Worm (Caenorhabditis elegans): ENCODE measurements around the gene peli-1.

Gene peli-1

ce11 chrV:5697581-5697980 is 8.0 kb upstream of the peli-1 start:
- TF ChIP-seq nhr-23 (tag; optimal IDR thresholded peaks at IDR 0.05) (no peak), aly-2 (tag; optimal IDR thresholded peaks at IDR 0.05) (no peak), nhr-21 (tag; optimal IDR thresholded peaks at IDR 0.05) (peak; percentile 23), dmd-4 (tag; optimal IDR thresholded peaks at IDR 0.05) (no peak), mab-5 (tag; optimal IDR thresholded peaks at IDR 0.05) (no peak), egl-27 (tag; optimal IDR thresholded peaks at IDR 0.05) (peak; percentile 38), nhr-10 (tag; optimal IDR thresholded peaks at IDR 0.05) (no peak), ZK546.5 (tag; optimal IDR thresholded peaks at IDR 0.05) (no peak), C34F6.9 (tag; optimal IDR thresholded peaks at IDR 0.05) (no peak), nhr-129 (tag; optimal IDR thresholded peaks at IDR 0.05) (peak; percentile 4), sem-4 (tag; optimal IDR thresholded peaks at IDR 0.05) (no peak), Y55F3AM.14 (GFP tag; optimal IDR thresholded peaks at IDR 0.05) (peak; percentile 0), nhr-6 (tag; optimal IDR thresholded peaks at IDR 0.05) (no peak), sma-3 (GFP tag; optimal IDR thresholded peaks at IDR 0.05) (peak; percentile 31), mdl-1 (tag; optimal IDR thresholded peaks at IDR 0.05) (peak in 1 of 2 experiments; percentile 13)

DNA sequence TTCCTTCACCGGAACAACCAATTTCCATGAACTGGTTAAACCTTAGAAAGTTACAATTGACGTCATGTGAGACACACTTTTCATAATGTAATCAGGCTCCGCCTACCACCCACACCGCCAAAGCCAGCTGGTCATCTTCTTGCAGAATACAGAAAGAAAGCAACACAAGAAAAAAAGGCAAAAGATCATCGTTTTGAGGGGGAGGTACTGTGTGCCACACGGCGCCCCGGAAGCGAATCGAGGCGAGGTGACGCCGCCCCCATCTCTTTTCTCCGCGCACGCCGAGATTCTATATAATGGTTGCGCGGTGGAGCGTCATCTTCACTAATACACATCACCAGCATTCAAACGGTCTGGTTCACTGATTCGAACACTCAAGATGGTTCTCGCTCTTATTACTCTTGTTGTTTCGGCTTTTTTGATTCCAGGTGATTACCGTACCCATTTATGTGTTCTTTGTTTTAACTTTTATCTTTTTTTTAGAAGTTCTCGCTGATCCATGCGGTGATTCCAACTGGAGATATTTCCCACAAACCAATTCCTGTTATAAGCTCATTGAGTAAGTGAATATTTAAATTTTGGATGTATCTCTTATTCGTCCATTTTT is 5.7 kb upstream of the peli-1 start, which contains the start of gene clec-1:
clec-1 (plus strand) TSS at position 320 of the 607 bp plus-strand sequence.
- TF ChIP-seq sma-3 (GFP tag; optimal IDR thresholded peaks at IDR 0.05) (peak; percentile 19), skn-1 (tag; optimal IDR thresholded peaks at IDR 0.05) (no peak)

ce11 chrV:5701106-5701505 is 4.5 kb upstream of the peli-1 start:
- TF ChIP-seq ama-1 (optimal IDR thresholded peaks at IDR 0.05) (peak; percentile 57), sma-9 (GFP tag; optimal IDR thresholded peaks at IDR 0.05) (peak; percentile 58), sma-9 (tag; optimal IDR thresholded peaks at IDR 0.05) (no peak), lsy-2 (tag; optimal IDR thresholded peaks at IDR 0.05) (no peak), blmp-1 (tag; optimal IDR thresholded peaks at IDR 0.05; ENCODE audit: insufficient read depth) (peak; percentile 2), egl-27 (tag; optimal IDR thresholded peaks at IDR 0.05) (peak; percentile 18), nhr-25 (tag; optimal IDR thresholded peaks at IDR 0.05) (peak; percentile 41), nhr-11 (tag; optimal IDR thresholded peaks at IDR 0.05) (no peak), sma-3 (GFP tag; optimal IDR thresholded peaks at IDR 0.05) (peak; percentile 62), snpc-4 (tag; optimal IDR thresholded peaks at IDR 0.05) (no peak), nhr-21 (tag; optimal IDR thresholded peaks at IDR 0.05) (peak; percentile 80)

DNA sequence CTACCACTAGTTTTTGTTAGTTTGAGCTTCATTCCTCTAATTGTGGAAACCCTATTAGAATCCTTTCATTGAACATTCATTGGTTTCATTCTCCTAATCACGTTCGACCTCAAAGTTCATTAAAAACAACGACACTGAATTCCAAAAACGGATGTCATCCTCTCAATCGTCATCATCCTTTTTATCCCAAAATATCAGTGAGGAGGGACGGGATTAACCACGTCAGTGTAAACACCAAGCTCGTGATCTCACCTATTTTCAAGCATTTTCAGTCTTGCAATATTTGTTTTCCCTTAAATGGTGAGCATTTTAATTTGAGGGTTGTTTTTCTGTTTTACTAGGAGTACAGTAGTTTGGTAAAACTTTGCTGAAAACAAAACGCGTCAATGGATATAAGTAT is 1.1 kb upstream of the peli-1 start:
- no peak for TF ChIP-seq aly-2 (tag; optimal IDR thresholded peaks at IDR 0.05)
- TF ChIP-seq sma-9 (GFP tag; optimal IDR thresholded peaks at IDR 0.05), result peak; percentile 5
- TF ChIP-seq sma-9 (tag; optimal IDR thresholded peaks at IDR 0.05), result no peak
- TF ChIP-seq gmeb-1 (tag; optimal IDR thresholded peaks at IDR 0.05), result no peak
- TF ChIP-seq skn-1 (tag; optimal IDR thresholded peaks at IDR 0.05), result no peak
- TF ChIP-seq ztf-1 (GFP tag; conservative IDR thresholded peaks at IDR 0.05), result no peak

DNA sequence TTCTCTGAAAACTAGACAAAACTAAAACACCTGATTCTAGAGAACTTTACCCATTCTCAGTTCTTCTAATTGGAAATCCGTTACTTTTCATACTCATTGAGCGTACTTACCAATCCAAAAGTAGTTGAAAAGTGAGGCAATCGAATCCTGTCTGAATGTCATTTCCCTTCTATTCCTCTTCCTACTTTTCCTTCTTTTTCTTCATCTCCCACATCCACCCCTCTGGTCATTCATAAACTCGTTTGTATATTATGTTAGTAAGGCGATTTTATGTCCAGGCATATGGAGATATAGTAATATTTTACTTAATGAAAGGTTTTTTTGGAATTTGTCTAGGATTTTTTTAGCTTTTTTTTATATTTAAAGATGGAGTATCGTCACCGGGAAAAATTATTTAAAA is 2.7 kb downstream of the peli-1 start:
- TF ChIP-seq nhr-10 (tag; optimal IDR thresholded peaks at IDR 0.05), result no peak
- no peak for TF ChIP-seq snpc-4 (tag; optimal IDR thresholded peaks at IDR 0.05)
- TF ChIP-seq ceh-82 (tag; optimal IDR thresholded peaks at IDR 0.05), result no peak
- no peak for TF ChIP-seq nhr-77 (tag; optimal IDR thresholded peaks at IDR 0.05)
- no peak for TF ChIP-seq unc-39 (tag; optimal IDR thresholded peaks at IDR 0.05)
- no peak for TF ChIP-seq unc-62 (GFP tag; optimal IDR thresholded peaks at IDR 0.05)
- TF ChIP-seq lsy-2 (tag; optimal IDR thresholded peaks at IDR 0.05), result no peak
- no peak for TF ChIP-seq dmd-4 (tag; optimal IDR thresholded peaks at IDR 0.05)
- TF ChIP-seq skn-1 (tag; optimal IDR thresholded peaks at IDR 0.05), result no peak
- no peak for TF ChIP-seq unc-55 (GFP tag; optimal IDR thresholded peaks at IDR 0.05)
- no peak for TF ChIP-seq ZK546.5 (tag; optimal IDR thresholded peaks at IDR 0.05)
- TF ChIP-seq mab-5 (tag; optimal IDR thresholded peaks at IDR 0.05), result no peak
- no peak for TF ChIP-seq nhr-129 (tag; optimal IDR thresholded peaks at IDR 0.05)
- TF ChIP-seq ceh-16 (tag; optimal IDR thresholded peaks at IDR 0.05), result no peak
- no peak for TF ChIP-seq mbf-1 (tag; optimal IDR thresholded peaks at IDR 0.05)
- TF ChIP-seq elt-3 (tag; optimal IDR thresholded peaks at IDR 0.05), result no peak
- no peak for TF ChIP-seq egl-27 (tag; optimal IDR thresholded peaks at IDR 0.05)
- TF ChIP-seq F13H6.1 (tag; optimal IDR thresholded peaks at IDR 0.05), result no peak
